Worm (Caenorhabditis elegans) whole organism, L1 larva: ENCODE data around the gene cdr-1.

Source experiments
- ama-1 ChIP-seq: fragments of 150-350 bp; optimal IDR thresholded peaks from 2 replicates; lab custom pipeline; 2014
- ceh-63 ChIP-seq: fragments of 200-800 bp; sonication (Bioruptor generic); optimal IDR thresholded peaks from 2 replicates; lab custom pipeline; 2018; ENCODE audit warnings: mild to moderate bottlenecking, missing genetic modification characterization, missing compliant biosample characterization
- ceh-82 ChIP-seq, 3 experiments: fragments of 150-350 bp in 1 of 3; sonication (generic microtip) in 2 of 3; optimal IDR thresholded peaks; 2 replicates each; lab custom pipeline; 2014 to 2017; ENCODE audit warnings: missing biosample characterization in 3 of 3, missing genetic modification characterization in 3 of 3
- egl-27 ChIP-seq, 2 experiments: fragments of 150-350 bp in 1 of 2; sonication (generic microtip); optimal IDR thresholded peaks; 3 replicates each; lab custom pipeline; 2017 to 2018; ENCODE audit warnings: missing biosample characterization in 2 of 2, missing genetic modification characterization in 2 of 2, missing genetic modification reagents in 2 of 2
- fos-1 ChIP-seq: fragments of 150-350 bp; optimal IDR thresholded peaks from 2 replicates; lab custom pipeline; 2014; ENCODE audit warnings: missing biosample characterization, missing genetic modification characterization
- hpl-2 ChIP-seq: fragments of 150-350 bp; optimal IDR thresholded peaks from 2 replicates; lab custom pipeline; 2014; ENCODE audit warnings: missing biosample characterization, missing genetic modification reagents, missing genetic modification characterization
- irx-1 ChIP-seq: sonication (generic microtip); optimal IDR thresholded peaks from 2 replicates; lab custom pipeline; 2016; ENCODE audit warnings: missing genetic modification characterization, missing compliant biosample characterization
- mdl-1 ChIP-seq, 2 experiments: fragments of 150-350 bp; optimal IDR thresholded peaks; 2 replicates each; lab custom pipeline; 2014 to 2017; ENCODE audit warnings: missing biosample characterization in 2 of 2, missing genetic modification characterization in 2 of 2, inconsistent platforms in 1 of 2
- nhr-12 ChIP-seq: sonication (generic microtip); optimal IDR thresholded peaks from 2 replicates; lab custom pipeline; 2017; ENCODE audit warnings: missing biosample characterization, missing genetic modification characterization
- nhr-90 ChIP-seq: sonication (generic microtip); optimal IDR thresholded peaks from 2 replicates; lab custom pipeline; 2016; ENCODE audit warnings: mild to moderate bottlenecking, missing genetic modification characterization, missing compliant biosample characterization; ENCODE audit not compliant: poor library complexity
- snu-23 ChIP-seq: sonication (generic microtip); optimal IDR thresholded peaks from 2 replicates; lab custom pipeline; 2016; ENCODE audit warnings: missing genetic modification characterization, missing compliant biosample characterization
- sptf-1 ChIP-seq: fragments of 150-350 bp; optimal IDR thresholded peaks from 2 replicates; lab custom pipeline; 2014; ENCODE audit warnings: missing biosample characterization, missing genetic modification characterization
- ztf-11 ChIP-seq, 2 experiments: sonication (generic microtip); optimal IDR thresholded peaks; 2 replicates each; lab custom pipeline; 2016 to 2017; ENCODE audit warnings: missing genetic modification characterization in 2 of 2, missing biosample characterization in 1 of 2, missing compliant biosample characterization in 1 of 2

DNA sequence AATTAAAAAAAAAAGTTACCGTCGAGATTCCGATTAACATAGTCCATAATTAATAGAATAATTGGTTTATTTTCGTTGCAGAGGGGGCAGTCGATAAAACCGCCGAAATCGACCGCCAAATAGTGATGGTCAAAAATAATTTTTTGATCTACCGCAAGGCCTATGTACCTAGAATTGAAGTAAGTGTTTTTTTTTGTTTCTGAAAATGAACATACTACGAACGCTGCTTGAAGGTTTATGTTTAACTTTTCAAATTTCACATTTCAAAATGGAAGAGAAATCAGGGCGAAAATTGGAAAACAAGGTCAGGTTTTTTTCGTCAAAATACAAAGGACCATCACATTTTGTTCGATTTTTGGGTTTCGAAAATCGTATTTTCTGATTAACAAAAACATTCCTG is 7.2 kb downstream of the cdr-1 start, which contains the start of gene pzf-1:
- no peak for TF ChIP-seq irx-1
- no peak for TF ChIP-seq mdl-1 (tag; optimal IDR thresholded peaks at IDR 0.05; lab: Kevin White, UChicago)
- no peak for TF ChIP-seq sptf-1 (tag; lab: Kevin White, UChicago)
- TF ChIP-seq ceh-63 (GFP tag; lab: Kevin White, UChicago): no peak
- no peak for TF ChIP-seq ztf-11 (tag; optimal IDR thresholded peaks at IDR 0.05; lab: Kevin White, UChicago)
- TF ChIP-seq fos-1 (tag; lab: Kevin White, UChicago): no peak
- TF ChIP-seq hpl-2 (GFP tag; lab: Kevin White, UChicago): no peak
- TF ChIP-seq nhr-12 (tag; lab: Kevin White, UChicago): no peak
- TF ChIP-seq nhr-90 (tag; lab: Kevin White, UChicago): no peak
- no peak for TF ChIP-seq ama-1 (lab: Kevin White, UChicago)
- no peak for TF ChIP-seq ceh-82 (tag; optimal IDR thresholded peaks at IDR 0.05; lab: Kevin White, UChicago)
- TF ChIP-seq egl-27 (tag; optimal IDR thresholded peaks at IDR 0.05; lab: Kevin White, UChicago): no peak
- no peak for TF ChIP-seq snu-23 (GFP tag; lab: Kevin White, UChicago)
